Fruit fly (Drosophila melanogaster) whole organism, wandering third instar larva: Measurements from ENCODE around the gene Gr93d.

Source experiments
- Vsx2 ChIP-seq: fragments of 200-300, 225-300 bp; sonication (Bioruptor generic); optimal IDR thresholded peaks from 2 replicates; lab custom pipeline; 2018; ENCODE audit warnings: missing biosample characterization, missing genetic modification characterization; ENCODE audit not compliant: partially characterized antibody
- foxo ChIP-seq, 2 experiments: fragments of 200-800 bp; sonication (Bioruptor generic); optimal IDR thresholded peaks; 2 replicates in 1 of 2; 3 replicates in 1 of 2; lab custom pipeline; 2016 to 2017; ENCODE audit warnings: missing biosample characterization in 2 of 2, missing genetic modification characterization in 2 of 2
- h ChIP-seq: fragments of 200-800 bp; sonication (Bioruptor generic); optimal IDR thresholded peaks from 3 replicates; lab custom pipeline; 2016; ENCODE audit warnings: missing biosample characterization, mild to moderate bottlenecking, missing genetic modification characterization
- pan ChIP-seq: fragments of >200 bp; optimal IDR thresholded peaks from 2 replicates; lab custom pipeline; 2017

dm6 chr3R:21863817-21864384 is 17.4 kb upstream of the Gr93d start:
- TF ChIP-seq pan (lab: Kevin White, UChicago) (no peak), Vsx2 (GFP tag; lab: Kevin White, UChicago) (no peak), h (GFP tag; lab: Kevin White, UChicago) (no peak), foxo (GFP tag; optimal IDR thresholded peaks at IDR 0.05; lab: Kevin White, UChicago) (no peak)
